Worm (Caenorhabditis elegans) whole organism, young adult: Measurements from ENCODE around the gene bbs-4.

Source experiments
- F23B12.7 ChIP-seq: sonication (generic microtip); optimal IDR thresholded peaks from 2 replicates; lab custom pipeline; 2017; ENCODE audit warnings: missing genetic modification characterization, mild to moderate bottlenecking, missing compliant biosample characterization, antibody characterized with exemption, moderate library complexity; ENCODE audit not compliant: insufficient read depth
- F33H1.4 ChIP-seq: fragments of 200-800 bp; sonication (Bioruptor generic); IDR thresholded peaks from 2 replicates; pipeline ENCODE4 v1.3.6; 2022; ENCODE audit warnings: missing genetic modification reagents, missing genetic modification characterization, missing compliant biosample characterization
- F37B4.10 ChIP-seq: fragments of 200-800 bp; sonication (Bioruptor generic); IDR thresholded peaks from 2 replicates; pipeline ENCODE4 v1.3.6; 2022; ENCODE audit warnings: missing genetic modification characterization, missing compliant biosample characterization
- Y53F4B.3 ChIP-seq: fragments of 200-800 bp; sonication (Bioruptor generic); IDR thresholded peaks from 2 replicates; pipeline ENCODE4 v1.3.6; 2022; ENCODE audit warnings: missing genetic modification reagents, missing genetic modification characterization, missing compliant biosample characterization
- Y53G8AR.9 ChIP-seq: fragments of 200-800 bp; sonication (Bioruptor generic); conservative IDR thresholded peaks from 2 replicates; pipeline ENCODE4 v1.3.6; 2022; ENCODE audit warnings: missing genetic modification reagents, missing genetic modification characterization, missing compliant biosample characterization
- athp-1 ChIP-seq: sonication (generic microtip); optimal IDR thresholded peaks from 2 replicates; lab custom pipeline; 2017; ENCODE audit warnings: mild to moderate bottlenecking, missing genetic modification characterization, missing compliant biosample characterization
- ceh-79 ChIP-seq: sonication (generic microtip); optimal IDR thresholded peaks from 2 replicates; lab custom pipeline; 2017; ENCODE audit warnings: mild to moderate bottlenecking, missing genetic modification characterization, missing compliant biosample characterization
- snpc-1.3 ChIP-seq: sonication (generic microtip); optimal IDR thresholded peaks from 2 replicates; lab custom pipeline; 2017; ENCODE audit warnings: missing genetic modification characterization, mild to moderate bottlenecking, missing compliant biosample characterization, antibody characterized with exemption, moderate library complexity, missing genotype, missing genetic modification reagents; ENCODE audit not compliant: insufficient read depth
- snpc-4 ChIP-seq, 5 experiments: fragments of 150-350 bp in 1 of 5; sonication (generic microtip) in 4 of 5; optimal IDR thresholded peaks; 2 replicates each; lab custom pipeline; 2014 to 2018; ENCODE audit warnings: missing genetic modification characterization in 5 of 5, missing biosample characterization in 3 of 5, antibody characterized with exemption in 2 of 5, mild to moderate bottlenecking in 2 of 5, missing compliant biosample characterization in 2 of 5, missing genotype in 2 of 5, moderate library complexity in 2 of 5, missing genetic modification reagents in 1 of 5
- tbp1 ChIP-seq: fragments of 200-800 bp; sonication (Bioruptor generic); optimal IDR thresholded peaks from 2 replicates; lab custom pipeline; 2018; ENCODE audit warnings: mild to moderate bottlenecking, missing genetic modification characterization, missing compliant biosample characterization
- unc-62 ChIP-seq: fragments of 150-350 bp; optimal IDR thresholded peaks from 2 replicates; lab custom pipeline; 2014; ENCODE audit warnings: missing biosample characterization, missing genetic modification reagents, missing genetic modification characterization

DNA sequence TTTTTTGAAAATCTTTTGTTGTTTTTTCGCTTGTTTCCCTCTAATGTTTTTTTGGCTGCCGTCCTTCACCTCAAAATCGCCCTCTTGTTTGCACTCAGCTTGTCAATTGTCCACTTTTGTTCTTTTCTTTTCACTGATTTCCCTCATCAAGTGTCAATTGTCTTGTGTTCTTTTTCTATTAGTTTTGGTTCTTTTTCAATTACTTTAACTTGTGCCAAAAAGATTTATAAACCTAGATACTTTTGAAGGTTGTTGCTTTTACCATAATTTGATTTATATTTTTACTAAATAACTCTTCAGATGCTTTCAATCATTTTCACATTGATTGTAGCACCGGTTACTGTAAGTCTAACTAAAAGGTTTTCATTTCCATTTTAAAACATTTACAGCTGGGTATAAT, 43.5 kb downstream of the bbs-4 start, which contains the start of gene C48B4.13:
- TF ChIP-seq tbp1 (GFP tag; lab: Kevin White, UChicago) (no peak), unc-62 (GFP tag; lab: Kevin White, UChicago) (no peak), F23B12.7 (no peak), Y53G8AR.9 (GFP tag; lab: Robert Waterston, UW) (no peak), snpc-1.3 (tag; lab: Kevin White, UChicago) (no peak), Y53F4B.3 (GFP tag; lab: Robert Waterston, UW) (no peak), F33H1.4 (GFP tag; lab: Robert Waterston, UW) (no peak), F37B4.10 (no peak), athp-1 (tag; lab: Kevin White, UChicago) (no peak), snpc-4 (GFP tag; optimal IDR thresholded peaks at IDR 0.05; lab: Kevin White, UChicago) (no peak), snpc-4 (tag; optimal IDR thresholded peaks at IDR 0.05; lab: Kevin White, UChicago) (no peak), ceh-79 (tag; lab: Kevin White, UChicago) (no peak)
